Worm (Caenorhabditis elegans): ENCODE data around the gene W03C9.2.

ce11 chrII:11926501-11926900, 35.7 kb upstream of the W03C9.2 start:
- no peak for TF ChIP-seq nhr-11 (tag; optimal IDR thresholded peaks at IDR 0.05)
- TF ChIP-seq pha-4 (tag; optimal IDR thresholded peaks at IDR 0.05): no peak
- TF ChIP-seq sox-4 (tag; optimal IDR thresholded peaks at IDR 0.05): no peak
- TF ChIP-seq hlh-30 (tag; optimal IDR thresholded peaks at IDR 0.05; ENCODE audit: insufficient read depth): no peak
- no peak for TF ChIP-seq Y22D7AL.16 (tag; optimal IDR thresholded peaks at IDR 0.05)
- TF ChIP-seq ceh-22 (tag; optimal IDR thresholded peaks at IDR 0.05): no peak
- no peak for TF ChIP-seq elt-2 (tag; optimal IDR thresholded peaks at IDR 0.05)
- no peak for TF ChIP-seq tbx-2 (tag; optimal IDR thresholded peaks at IDR 0.05)
- no peak for TF ChIP-seq ceh-19 (GFP tag; optimal IDR thresholded peaks at IDR 0.05)
- no peak for TF ChIP-seq pqm-1 (tag; optimal IDR thresholded peaks at IDR 0.05)
- no peak for TF ChIP-seq pha-2 (tag; optimal IDR thresholded peaks at IDR 0.05)
- TF ChIP-seq pros-1 (tag; optimal IDR thresholded peaks at IDR 0.05): no peak
